Fruit fly (Drosophila melanogaster): Measurements from ENCODE around the gene f.

The f gene

dm6 chrX:17329933-17330674 is 97.4 kb downstream of the f start (continued):
- TF ChIP-seq knrl (GFP tag; IDR thresholded peaks at IDR 0.05; ENCODE audit: partially characterized antibody): no peak
- no peak for TF ChIP-seq Neu2 (GFP tag; optimal IDR thresholded peaks at IDR 0.05; ENCODE audit: borderline replicate concordance)
- TF ChIP-seq CG15073 (GFP tag; optimal IDR thresholded peaks at IDR 0.05): no peak
- TF ChIP-seq trem (tag; optimal IDR thresholded peaks at IDR 0.05): no peak
- TF ChIP-seq CG1647 (GFP tag; optimal IDR thresholded peaks at IDR 0.05): no peak
- no peak for TF ChIP-seq CG7271 (tag; optimal IDR thresholded peaks at IDR 0.05)
- TF ChIP-seq CG3995 (GFP tag; optimal IDR thresholded peaks at IDR 0.05): no peak
- no peak for TF ChIP-seq luna (GFP tag; optimal IDR thresholded peaks at IDR 0.05)
- no peak for TF ChIP-seq CG3163 (GFP tag; optimal IDR thresholded peaks at IDR 0.05)
- no peak for TF ChIP-seq jing (GFP tag; optimal IDR thresholded peaks at IDR 0.05)
- TF ChIP-seq toy (GFP tag; IDR thresholded peaks at IDR 0.05): no peak
- peak; percentile 50 for TF ChIP-seq Ets65A (GFP tag)
- peak in 1 of 2 experiments; percentile 59 for TF ChIP-seq Hr51 (GFP tag; optimal IDR thresholded peaks at IDR 0.05)
- TF ChIP-seq Ravus (GFP tag; IDR thresholded peaks at IDR 0.05): no peak
- no peak for TF ChIP-seq CG8359 (GFP tag; optimal IDR thresholded peaks at IDR 0.05; ENCODE audit: borderline replicate concordance)
- TF ChIP-seq CG7987 (GFP tag; optimal IDR thresholded peaks at IDR 0.05): no peak
- TF ChIP-seq Hey (tag; optimal IDR thresholded peaks at IDR 0.05): no peak
- TF ChIP-seq ap (GFP tag; IDR thresholded peaks at IDR 0.05): no peak
- TF ChIP-seq prd (optimal IDR thresholded peaks at IDR 0.05): no peak
- TF ChIP-seq prd (GFP tag; IDR thresholded peaks at IDR 0.05): peak; percentile 46; the same call in 1 of the 3 replicates
- TF ChIP-seq Xrp1 (GFP tag; IDR thresholded peaks at IDR 0.05): no peak; the same call in 1 of the 2 replicates
- TF ChIP-seq repo (GFP tag; optimal IDR thresholded peaks at IDR 0.05): no peak
- TF ChIP-seq ash1 (GFP tag; optimal IDR thresholded peaks at IDR 0.05): no peak
- no peak for TF ChIP-seq Atf3 (GFP tag; optimal IDR thresholded peaks at IDR 0.05)
- TF ChIP-seq Atf6 (GFP tag; IDR thresholded peaks at IDR 0.05): peak; percentile 50; the same call in 1 of the 2 replicates
- no peak for TF ChIP-seq CG1832 (GFP tag; optimal IDR thresholded peaks at IDR 0.05)
- TF ChIP-seq CG17802 (tag; optimal IDR thresholded peaks at IDR 0.05): no peak
- TF ChIP-seq br (optimal IDR thresholded peaks at IDR 0.05): no peak
- peak; percentile 46 for TF ChIP-seq lab (GFP tag; optimal IDR thresholded peaks at IDR 0.05)
- peak; percentile 35 for TF ChIP-seq HHEX (GFP tag; optimal IDR thresholded peaks at IDR 0.05)
- TF ChIP-seq CG17359 (tag; optimal IDR thresholded peaks at IDR 0.05): peak; percentile 13
- TF ChIP-seq CG10462 (GFP tag; optimal IDR thresholded peaks at IDR 0.05): no peak
- TF ChIP-seq Dp (GFP tag; optimal IDR thresholded peaks at IDR 0.05): no peak
- TF ChIP-seq tap (tag; optimal IDR thresholded peaks at IDR 0.05): peak; percentile 9
- TF ChIP-seq CG10147 (GFP tag; optimal IDR thresholded peaks at IDR 0.05): peak; percentile 77
- no peak for TF ChIP-seq Gug (GFP tag; IDR thresholded peaks at IDR 0.05)
- TF ChIP-seq tx (GFP tag; optimal IDR thresholded peaks at IDR 0.05): no peak
- TF ChIP-seq cad (GFP tag; optimal IDR thresholded peaks at IDR 0.05): no peak
- TF ChIP-seq nmo (GFP tag; optimal IDR thresholded peaks at IDR 0.05): peak; percentile 44
- no peak for TF ChIP-seq Vsx1 (GFP tag; optimal IDR thresholded peaks at IDR 0.05)
- no peak for TF ChIP-seq HmgD (GFP tag; optimal IDR thresholded peaks at IDR 0.05)
- TF ChIP-seq CG30403 (GFP tag; optimal IDR thresholded peaks at IDR 0.05): peak; percentile 53
- peak; percentile 29 for TF ChIP-seq CG15011 (GFP tag; optimal IDR thresholded peaks at IDR 0.05)
- TF ChIP-seq CG12104 (GFP tag; optimal IDR thresholded peaks at IDR 0.05): peak; percentile 5
- no peak for TF ChIP-seq Optix (GFP tag; IDR thresholded peaks at IDR 0.05)
- TF ChIP-seq pho (GFP tag; optimal IDR thresholded peaks at IDR 0.05): peak; percentile 29
- peak; percentile 36; the same call in 1 of the 2 replicates for TF ChIP-seq CG31441 (GFP tag; IDR thresholded peaks at IDR 0.05)
- TF ChIP-seq p53 (GFP tag; optimal IDR thresholded peaks at IDR 0.05): no peak
- TF ChIP-seq nerfin-1 (tag; optimal IDR thresholded peaks at IDR 0.05): no peak
- no peak for TF ChIP-seq CG2889 (GFP tag; IDR thresholded peaks at IDR 0.05)
- no peak for TF ChIP-seq vvl (GFP tag; IDR thresholded peaks at IDR 0.05)

Data from whole organism, embryonic.